Fruit fly (Drosophila melanogaster) whole organism, adult: Measurements from ENCODE around the gene CNMa.
A peak's percentile ranks its signal among the peaks of the same experiment; 100 is the strongest.

Experiments
- CG11617 ChIP-seq: fragments of 200-800 bp; sonication (Bioruptor generic); optimal IDR thresholded peaks from 2 replicates; lab custom pipeline; 2017; ENCODE audit warnings: mild to moderate bottlenecking, missing biosample characterization, missing genetic modification reagents, missing genetic modification characterization
- CG12768 ChIP-seq: fragments of 200-800 bp; sonication (Bioruptor generic); optimal IDR thresholded peaks from 2 replicates; lab custom pipeline; 2017; ENCODE audit warnings: missing biosample characterization, missing genetic modification characterization, mild to moderate bottlenecking, moderate library complexity, missing genetic modification reagents
- CG14711 ChIP-seq: fragments of 200-800 bp; sonication (Bioruptor generic); optimal IDR thresholded peaks from 2 replicates; lab custom pipeline; 2018; ENCODE audit warnings: missing biosample characterization, mild to moderate bottlenecking, missing genetic modification characterization, moderate library complexity
- CG1620 ChIP-seq: fragments of 200-800 bp; sonication (Bioruptor generic); optimal IDR thresholded peaks from 2 replicates; lab custom pipeline; 2016; ENCODE audit warnings: missing biosample characterization, missing genetic modification characterization
- CG33017 ChIP-seq: fragments of 200-800 bp; sonication (Bioruptor generic); optimal IDR thresholded peaks from 2 replicates; lab custom pipeline; 2018; ENCODE audit warnings: missing biosample characterization, mild to moderate bottlenecking, missing genetic modification characterization, moderate library complexity
- CG5204 ChIP-seq: fragments of 200-800 bp; sonication (Bioruptor generic); optimal IDR thresholded peaks from 2 replicates; lab custom pipeline; 2016; ENCODE audit warnings: missing biosample characterization, missing genetic modification characterization
- CG7045 ChIP-seq: fragments of 200-800 bp; sonication (Bioruptor generic); optimal IDR thresholded peaks from 2 replicates; lab custom pipeline; 2017; ENCODE audit warnings: missing biosample characterization, mild to moderate bottlenecking, missing genetic modification characterization
- CG7101 ChIP-seq: fragments of 200-800 bp; sonication (Bioruptor generic); optimal IDR thresholded peaks from 2 replicates; lab custom pipeline; 2018; ENCODE audit warnings: missing biosample characterization, mild to moderate bottlenecking, missing genetic modification characterization, moderate library complexity
- Clk ChIP-seq: fragments of 200-800 bp; sonication (Bioruptor generic); optimal IDR thresholded peaks from 2 replicates; lab custom pipeline; 2017; ENCODE audit warnings: missing biosample characterization, missing genetic modification characterization
- Crg-1 ChIP-seq: fragments of 200-800 bp; sonication (Bioruptor generic); optimal IDR thresholded peaks from 2 replicates; lab custom pipeline; 2016; ENCODE audit warnings: missing biosample characterization, missing genetic modification characterization
- Hr96 ChIP-seq: fragments of 200-800 bp; sonication (Bioruptor generic); optimal IDR thresholded peaks from 2 replicates; lab custom pipeline; 2016; ENCODE audit warnings: missing biosample characterization, missing genetic modification characterization
- Mnt ChIP-seq: fragments of 200-800 bp; sonication (Bioruptor generic); optimal IDR thresholded peaks from 2 replicates; lab custom pipeline; 2016; ENCODE audit warnings: missing biosample characterization, mild to moderate bottlenecking, missing genetic modification characterization
- bab1 ChIP-seq: fragments of 200-800 bp; sonication (Bioruptor generic); optimal IDR thresholded peaks from 3 replicates; lab custom pipeline; 2019; ENCODE audit warnings: missing biosample characterization, mild to moderate bottlenecking, missing genetic modification characterization, moderate library complexity
- cic ChIP-seq: fragments of 200-800 bp; sonication (Bioruptor generic); optimal IDR thresholded peaks from 2 replicates; lab custom pipeline; 2017; ENCODE audit warnings: missing biosample characterization, mild to moderate bottlenecking, missing genetic modification characterization, moderate library complexity
- cnc ChIP-seq, 2 experiments: fragments of >200 bp; optimal IDR thresholded peaks; 2 replicates each; lab custom pipeline; 2017
- kay ChIP-seq: fragments of 200-800 bp; sonication (Bioruptor generic); peaks from one replicate; lab custom pipeline; 2016; ENCODE audit warnings: missing biosample characterization, missing genetic modification characterization, borderline replicate concordance
- ovo ChIP-seq: fragments of 200-800 bp; sonication (Bioruptor generic); optimal IDR thresholded peaks from 2 replicates; lab custom pipeline; 2016; ENCODE audit warnings: missing biosample characterization, missing genetic modification characterization
- pad ChIP-seq: fragments of 200-800 bp; sonication (Bioruptor generic); optimal IDR thresholded peaks from 3 replicates; lab custom pipeline; 2017; ENCODE audit warnings: missing biosample characterization, missing genetic modification characterization, mild to moderate bottlenecking, moderate library complexity, missing genetic modification reagents
- tj ChIP-seq: fragments of 200-800 bp; sonication (Bioruptor generic); optimal IDR thresholded peaks from 3 replicates; lab custom pipeline; 2017; ENCODE audit warnings: missing biosample characterization, mild to moderate bottlenecking, missing genetic modification characterization, moderate library complexity
- toe ChIP-seq: fragments of 200-800 bp; sonication (Bioruptor generic); optimal IDR thresholded peaks from 2 replicates; lab custom pipeline; 2016; ENCODE audit warnings: missing biosample characterization, missing genetic modification characterization

Gene CNMa

dm6 chr3L:1869719-1870118 lies 14.3 kb upstream of the CNMa start, which contains the start of gene CG13924:
CG13924 (plus strand) TSS chr3L:1870019.
- TF ChIP-seq cnc (optimal IDR thresholded peaks at IDR 0.05; lab: Kevin White, UChicago) (no peak), CG5204 (no peak), CG14711 (tag; lab: Kevin White, UChicago) (no peak), ovo (GFP tag; lab: Kevin White, UChicago) (no peak), CG1620 (no peak), CG12768 (GFP tag; lab: Kevin White, UChicago) (no peak), Crg-1 (GFP tag; lab: Kevin White, UChicago) (no peak), CG33017 (tag; lab: Kevin White, UChicago) (no peak), CG11617 (no peak), cic (no peak), Mnt (GFP tag; lab: Kevin White, UChicago) (no peak), tj (GFP tag; lab: Kevin White, UChicago) (no peak), Clk (GFP tag; lab: Kevin White, UChicago) (no peak), CG7101 (tag; lab: Kevin White, UChicago) (no peak), CG7045 (GFP tag; lab: Kevin White, UChicago) (no peak), pad (GFP tag; lab: Kevin White, UChicago) (no peak), bab1 (GFP tag; lab: Kevin White, UChicago) (no peak), toe (no peak), kay (GFP tag; lab: Kevin White, UChicago) (no peak), Hr96 (GFP tag; lab: Kevin White, UChicago) (no peak)

- TF ChIP-seq CG33017 (tag; lab: Kevin White, UChicago): no peak
- no peak for TF ChIP-seq ovo (GFP tag; lab: Kevin White, UChicago)
- TF ChIP-seq Crg-1 (GFP tag; lab: Kevin White, UChicago): no peak
- no peak for TF ChIP-seq pad (GFP tag; lab: Kevin White, UChicago)
- no peak for TF ChIP-seq CG12768 (GFP tag; lab: Kevin White, UChicago)
- TF ChIP-seq bab1 (GFP tag; lab: Kevin White, UChicago): peak; percentile 18
- TF ChIP-seq CG1620: no peak
- TF ChIP-seq cic: no peak
- TF ChIP-seq kay (GFP tag; lab: Kevin White, UChicago): no peak
These were observed 13.4 kb upstream of the CNMa start for dm6 chr3L:1868841-1869240.

- TF ChIP-seq CG7101 (tag; lab: Kevin White, UChicago) (no peak), bab1 (GFP tag; lab: Kevin White, UChicago) (no peak), CG11617 (no peak), CG7045 (GFP tag; lab: Kevin White, UChicago) (no peak), kay (GFP tag; lab: Kevin White, UChicago) (no peak), CG14711 (tag; lab: Kevin White, UChicago) (no peak), ovo (GFP tag; lab: Kevin White, UChicago) (no peak), pad (GFP tag; lab: Kevin White, UChicago) (no peak), Crg-1 (GFP tag; lab: Kevin White, UChicago) (no peak), CG33017 (tag; lab: Kevin White, UChicago) (no peak), cnc (optimal IDR thresholded peaks at IDR 0.05; lab: Kevin White, UChicago) (no peak)
These were observed 10.8 kb upstream of the CNMa start for dm6 chr3L:1866021-1866811.

dm6 chr3L:1865121-1865727 lies 9.8 kb upstream of the CNMa start, which contains the start of the genes HBS1 and CG12025:
HBS1 (minus strand) TSS chr3L:1865240.
CG12025 (plus strand) TSS chr3L:1865430.
- no peak for TF ChIP-seq Clk (GFP tag; lab: Kevin White, UChicago)
- TF ChIP-seq CG33017 (tag; lab: Kevin White, UChicago): peak; percentile 8
- peak; percentile 19 for TF ChIP-seq ovo (GFP tag; lab: Kevin White, UChicago)
- TF ChIP-seq CG7045 (GFP tag; lab: Kevin White, UChicago): peak; percentile 13
- peak; percentile 38 for TF ChIP-seq bab1 (GFP tag; lab: Kevin White, UChicago)
- TF ChIP-seq Hr96 (GFP tag; lab: Kevin White, UChicago): peak; percentile 58
- peak; percentile 51 for TF ChIP-seq Mnt (GFP tag; lab: Kevin White, UChicago)
- TF ChIP-seq pad (GFP tag; lab: Kevin White, UChicago): peak; percentile 18
- TF ChIP-seq tj (GFP tag; lab: Kevin White, UChicago): peak; percentile 25
- peak; percentile 52 for TF ChIP-seq CG1620
- no peak for TF ChIP-seq kay (GFP tag; lab: Kevin White, UChicago)
- no peak for TF ChIP-seq CG11617
- TF ChIP-seq CG5204: no peak
- TF ChIP-seq CG7101 (tag; lab: Kevin White, UChicago): peak; percentile 36
- no peak for TF ChIP-seq cic
- no peak for TF ChIP-seq CG12768 (GFP tag; lab: Kevin White, UChicago)
- no peak for TF ChIP-seq Crg-1 (GFP tag; lab: Kevin White, UChicago)
- TF ChIP-seq CG14711 (tag; lab: Kevin White, UChicago): peak; percentile 62
- no peak for TF ChIP-seq cnc (optimal IDR thresholded peaks at IDR 0.05; lab: Kevin White, UChicago)
- peak; percentile 80 for TF ChIP-seq toe

- TF ChIP-seq toe (peak; percentile 67), cnc (optimal IDR thresholded peaks at IDR 0.05; lab: Kevin White, UChicago) (no peak), bab1 (GFP tag; lab: Kevin White, UChicago) (peak; percentile 72), CG14711 (tag; lab: Kevin White, UChicago) (peak; percentile 95), Hr96 (GFP tag; lab: Kevin White, UChicago) (peak; percentile 64), cic (no peak), CG11617 (peak; percentile 50), pad (GFP tag; lab: Kevin White, UChicago) (peak; percentile 45), CG7045 (GFP tag; lab: Kevin White, UChicago) (peak; percentile 56), ovo (GFP tag; lab: Kevin White, UChicago) (peak; percentile 9), Clk (GFP tag; lab: Kevin White, UChicago) (peak; percentile 41), CG1620 (peak; percentile 32), tj (GFP tag; lab: Kevin White, UChicago) (peak; percentile 29), Crg-1 (GFP tag; lab: Kevin White, UChicago) (no peak), CG7101 (tag; lab: Kevin White, UChicago) (peak; percentile 3), kay (GFP tag; lab: Kevin White, UChicago) (peak; percentile 79)
These were observed 6.5 kb upstream of the CNMa start, which contains the start of gene Rap1 for dm6 chr3L:1861794-1862447. Rap1 (minus strand) TSS chr3L:1862239.
